Fruit fly (Drosophila melanogaster): ENCODE results near the gene Sirt2.

DNA sequence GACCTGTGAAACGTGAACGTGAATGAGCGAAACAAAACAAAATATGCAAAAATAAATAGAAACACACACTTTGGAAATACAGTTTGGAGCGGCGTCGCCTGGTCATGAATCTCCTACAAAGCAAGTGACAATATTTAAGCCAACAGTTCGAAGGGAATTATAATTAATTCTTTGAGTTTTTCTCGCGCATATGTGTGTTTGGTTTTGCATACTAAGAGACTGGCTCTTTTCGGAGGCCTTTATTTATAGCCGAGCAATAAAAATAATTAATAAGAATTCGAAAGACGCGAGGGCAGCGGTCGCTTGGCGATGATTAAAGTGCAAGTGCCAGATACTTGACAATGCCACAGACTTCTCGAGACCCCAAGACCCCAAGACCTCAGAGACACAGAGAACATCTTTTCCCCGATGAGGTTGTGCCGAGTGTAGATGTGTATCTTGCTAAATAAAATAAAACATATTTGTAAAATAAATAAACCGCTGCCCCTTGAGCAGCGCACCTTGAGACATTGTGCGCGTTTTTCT, 10.0 kb upstream of the Sirt2 start:
- TF ChIP-seq kay (GFP tag; ENCODE audit: borderline replicate concordance) (no peak), Hr96 (GFP tag; optimal IDR thresholded peaks at IDR 0.05) (no peak), Mnt (GFP tag; optimal IDR thresholded peaks at IDR 0.05) (no peak), CG14711 (tag; optimal IDR thresholded peaks at IDR 0.05) (no peak), CG5204 (GFP tag; optimal IDR thresholded peaks at IDR 0.05) (no peak)

All from whole organism, adult.